Worm (Caenorhabditis elegans) whole organism, mixed stage, embryonic: Measurements from ENCODE around the gene fbxa-94.
A peak's percentile ranks its signal among the peaks of the same experiment; 100 is the strongest.

Experiments
- M03D4.4 ChIP-seq: sonication (generic microtip); optimal IDR thresholded peaks from 2 replicates; lab custom pipeline; 2017; ENCODE audit warnings: mild to moderate bottlenecking, missing genetic modification characterization, missing compliant biosample characterization
- blmp-1 ChIP-seq: fragments of 150-350 bp; optimal IDR thresholded peaks from 2 replicates; lab custom pipeline; 2014; ENCODE audit warnings: missing biosample characterization, missing genetic modification characterization
- ceh-39 ChIP-seq: fragments of 150-350 bp; optimal IDR thresholded peaks from 2 replicates; lab custom pipeline; 2014; ENCODE audit warnings: missing biosample characterization, missing genetic modification characterization
- ceh-83 ChIP-seq: fragments of 200-800 bp; sonication (Bioruptor generic); optimal IDR thresholded peaks from 2 replicates; lab custom pipeline; 2018; ENCODE audit warnings: mild to moderate bottlenecking, missing genetic modification characterization, missing compliant biosample characterization
- ces-1 ChIP-seq: fragments of 150-350 bp; optimal IDR thresholded peaks from 2 replicates; lab custom pipeline; 2014; ENCODE audit warnings: missing biosample characterization, missing genetic modification reagents, missing genetic modification characterization
- cnd-1 ChIP-seq: fragments of 200-800 bp; sonication (Bioruptor generic); optimal IDR thresholded peaks from 2 replicates; lab custom pipeline; 2018; ENCODE audit warnings: mild to moderate bottlenecking, missing genetic modification characterization, missing compliant biosample characterization
- drap-1 ChIP-seq: fragments of 200-800 bp; sonication (Bioruptor generic); optimal IDR thresholded peaks from 3 replicates; lab custom pipeline; 2018; ENCODE audit warnings: mild to moderate bottlenecking, missing genetic modification characterization, missing compliant biosample characterization
- elt-1 ChIP-seq: sonication (generic microtip); optimal IDR thresholded peaks from 2 replicates; lab custom pipeline; 2017; ENCODE audit warnings: missing genetic modification characterization, mild to moderate bottlenecking, missing compliant biosample characterization, antibody characterized with exemption, moderate library complexity, borderline replicate concordance; ENCODE audit not compliant: insufficient read depth
- flh-1 ChIP-seq: fragments of 200-800 bp; sonication (Bioruptor generic); optimal IDR thresholded peaks from 2 replicates; lab custom pipeline; 2018; ENCODE audit warnings: mild to moderate bottlenecking, missing genetic modification characterization, moderate library complexity, missing compliant biosample characterization
- ham-2 ChIP-seq: fragments of 200-800 bp; sonication (Bioruptor generic); optimal IDR thresholded peaks from 2 replicates; lab custom pipeline; 2018; ENCODE audit warnings: mild to moderate bottlenecking, missing genetic modification characterization, missing compliant biosample characterization
- hlh-1 ChIP-seq: fragments of 150-350 bp; optimal IDR thresholded peaks from 2 replicates; lab custom pipeline; 2014; ENCODE audit warnings: missing biosample characterization, missing genetic modification reagents, missing genetic modification characterization
- lin-13 ChIP-seq: fragments of 150-350 bp; optimal IDR thresholded peaks from 2 replicates; lab custom pipeline; 2014; ENCODE audit warnings: missing biosample characterization, missing genetic modification characterization
- lin-32 ChIP-seq: fragments of 200-800 bp; sonication (Bioruptor generic); optimal IDR thresholded peaks from 2 replicates; lab custom pipeline; 2018; ENCODE audit warnings: mild to moderate bottlenecking, missing genetic modification characterization, missing compliant biosample characterization
- lsy-2 ChIP-seq: fragments of 150-350 bp; optimal IDR thresholded peaks from 2 replicates; lab custom pipeline; 2014; ENCODE audit warnings: missing biosample characterization, missing genetic modification characterization
- mep-1 ChIP-seq: fragments of 150-350 bp; optimal IDR thresholded peaks from 2 replicates; lab custom pipeline; 2017; ENCODE audit warnings: missing biosample characterization, missing genetic modification reagents, missing genetic modification characterization, inconsistent platforms
- nhr-12 ChIP-seq: fragments of 150-350 bp; optimal IDR thresholded peaks from 2 replicates; lab custom pipeline; 2014; ENCODE audit warnings: missing biosample characterization, missing genetic modification characterization
- nhr-2 ChIP-seq: fragments of 150-350 bp; optimal IDR thresholded peaks from 2 replicates; lab custom pipeline; 2014; ENCODE audit warnings: missing biosample characterization, missing genetic modification characterization
- nhr-237 ChIP-seq: fragments of 150-350 bp; optimal IDR thresholded peaks from 2 replicates; lab custom pipeline; 2014; ENCODE audit warnings: missing biosample characterization, missing genetic modification characterization
- nhr-28 ChIP-seq: fragments of 150-350 bp; optimal IDR thresholded peaks from 2 replicates; lab custom pipeline; 2014; ENCODE audit warnings: missing biosample characterization, missing genetic modification characterization
- nhr-76 ChIP-seq: sonication (generic microtip); optimal IDR thresholded peaks from 2 replicates; lab custom pipeline; 2017; ENCODE audit warnings: missing biosample characterization, missing genetic modification characterization
- pha-4 ChIP-seq: fragments of 150-350 bp; optimal IDR thresholded peaks from 2 replicates; lab custom pipeline; 2018; ENCODE audit warnings: missing biosample characterization, missing genetic modification reagents, missing genetic modification characterization
- snpc-4 ChIP-seq: fragments of 150-350 bp; optimal IDR thresholded peaks from 2 replicates; lab custom pipeline; 2014; ENCODE audit warnings: missing biosample characterization, missing genetic modification characterization
- sptf-1 ChIP-seq: sonication (generic microtip); optimal IDR thresholded peaks from 2 replicates; lab custom pipeline; 2017; ENCODE audit warnings: mild to moderate bottlenecking, missing genetic modification characterization, moderate library complexity, missing compliant biosample characterization
- tbx-8 ChIP-seq: fragments of 200-800 bp; sonication (Bioruptor generic); optimal IDR thresholded peaks from 2 replicates; lab custom pipeline; 2018; ENCODE audit warnings: mild to moderate bottlenecking, missing genetic modification characterization, moderate library complexity, missing compliant biosample characterization
- unc-120 ChIP-seq: sonication (generic microtip); optimal IDR thresholded peaks from 2 replicates; lab custom pipeline; 2017; ENCODE audit warnings: missing genetic modification characterization, missing compliant biosample characterization; ENCODE audit not compliant: poor library complexity, severe bottlenecking
- unc-39 ChIP-seq: fragments of 150-350 bp; optimal IDR thresholded peaks from 2 replicates; lab custom pipeline; 2014; ENCODE audit warnings: missing biosample characterization, missing genetic modification characterization
- unc-62 ChIP-seq: fragments of 150-350 bp; optimal IDR thresholded peaks from 2 replicates; lab custom pipeline; 2014; ENCODE audit warnings: missing biosample characterization, missing genetic modification reagents, missing genetic modification characterization
- zip-8 ChIP-seq: fragments of 150-350 bp; optimal IDR thresholded peaks from 2 replicates; lab custom pipeline; 2014; ENCODE audit warnings: missing biosample characterization, missing genetic modification characterization
- ztf-11 ChIP-seq: fragments of 150-350 bp; optimal IDR thresholded peaks from 2 replicates; lab custom pipeline; 2014; ENCODE audit warnings: missing biosample characterization, missing genetic modification characterization

Gene fbxa-94

DNA sequence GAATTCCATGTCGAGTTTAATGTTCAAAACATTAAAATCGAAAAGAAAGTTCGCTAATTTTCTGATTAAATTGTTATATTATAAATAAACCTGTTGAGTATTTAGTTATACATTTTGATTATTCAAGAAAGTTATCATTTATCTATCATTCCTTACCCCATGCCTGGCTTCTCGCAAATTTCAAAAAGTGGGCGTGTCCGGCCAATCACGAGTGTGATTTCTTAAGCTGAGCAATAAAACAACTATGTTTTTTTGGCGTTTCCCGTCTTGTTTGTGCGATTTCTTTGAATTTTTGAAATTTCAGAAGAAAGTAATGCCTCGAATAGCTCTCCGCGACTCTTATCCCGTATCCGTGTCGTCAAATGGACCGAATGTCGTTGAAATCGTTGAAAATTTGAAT, at the start of gene fbxa-94:
fbxa-94 (plus strand) TSS at position 301 of the 400 bp plus-strand sequence.
- TF ChIP-seq hlh-1 (tag; lab: Kevin White, UChicago) (no peak), elt-1 (tag; lab: Kevin White, UChicago) (no peak), ces-1 (GFP tag; lab: Kevin White, UChicago) (no peak), mep-1 (tag; lab: Kevin White, UChicago) (no peak), lsy-2 (tag; lab: Kevin White, UChicago) (no peak), M03D4.4 (tag; lab: Kevin White, UChicago) (no peak), lin-32 (GFP tag; lab: Kevin White, UChicago) (no peak)

- no peak for TF ChIP-seq flh-1 (GFP tag; lab: Kevin White, UChicago)
- TF ChIP-seq zip-8 (tag; lab: Kevin White, UChicago), result peak; percentile 74
- TF ChIP-seq ces-1 (GFP tag; lab: Kevin White, UChicago), result no peak
- TF ChIP-seq ztf-11 (tag; lab: Kevin White, UChicago), result no peak
- no peak for TF ChIP-seq lin-13 (tag; lab: Kevin White, UChicago)
- TF ChIP-seq unc-62, result no peak
Observed at ce11 chrV:15529069-15529468, 43.6 kb upstream of the fbxa-94 start, which contains the start of gene srh-276. TSS of gene srh-276 (plus strand) at chrV:15529369.

ce11 chrV:15533096-15533495, 39.6 kb upstream of the fbxa-94 start, which contains the start of gene F21A3.11:
TSS of gene F21A3.11 (minus strand) at chrV:15533212.
- TF ChIP-seq M03D4.4 (tag; lab: Kevin White, UChicago), result no peak
- TF ChIP-seq tbx-8 (GFP tag; lab: Kevin White, UChicago), result no peak
- TF ChIP-seq unc-120 (tag; lab: Kevin White, UChicago), result no peak
- no peak for TF ChIP-seq mep-1 (tag; lab: Kevin White, UChicago)
- no peak for TF ChIP-seq ham-2 (GFP tag; lab: Kevin White, UChicago)
- no peak for TF ChIP-seq flh-1 (GFP tag; lab: Kevin White, UChicago)
- TF ChIP-seq nhr-237 (tag; lab: Kevin White, UChicago), result no peak
- no peak for TF ChIP-seq sptf-1 (tag; lab: Kevin White, UChicago)
- no peak for TF ChIP-seq unc-39 (tag; lab: Kevin White, UChicago)
- TF ChIP-seq lin-32 (GFP tag; lab: Kevin White, UChicago), result no peak
- TF ChIP-seq ceh-83 (GFP tag; lab: Kevin White, UChicago), result no peak
- no peak for TF ChIP-seq ces-1 (GFP tag; lab: Kevin White, UChicago)
- TF ChIP-seq nhr-28 (tag; lab: Kevin White, UChicago), result no peak
- TF ChIP-seq drap-1 (GFP tag; lab: Kevin White, UChicago), result no peak
- no peak for TF ChIP-seq ztf-11 (tag; lab: Kevin White, UChicago)

DNA sequence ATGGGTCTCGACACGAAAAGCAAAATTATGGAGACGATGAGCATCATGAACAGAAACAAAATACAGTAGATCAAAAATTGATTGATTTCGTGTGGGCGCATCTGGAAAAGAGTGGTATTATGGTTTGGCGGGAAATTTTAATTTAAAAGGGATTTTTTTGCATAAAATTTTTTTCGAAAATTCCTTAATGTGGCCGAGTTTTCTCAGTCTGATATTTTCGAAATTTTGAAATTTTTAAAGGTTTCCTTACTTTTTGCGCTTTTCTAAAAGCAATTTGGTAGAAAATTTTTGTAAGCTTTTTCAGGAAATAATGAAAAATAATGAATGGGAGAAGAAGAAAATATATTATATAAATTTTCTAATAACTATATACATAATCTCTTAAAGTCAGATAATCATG, 38.8 kb upstream of the fbxa-94 start, which contains the start of gene F21A3.2:
F21A3.2 (minus strand) TSS at position 101 of the 400 bp plus-strand sequence.
- TF ChIP-seq nhr-2 (tag; lab: Kevin White, UChicago), result no peak
- TF ChIP-seq lsy-2 (tag; lab: Kevin White, UChicago), result no peak
- no peak for TF ChIP-seq drap-1 (GFP tag; lab: Kevin White, UChicago)
- TF ChIP-seq blmp-1, result no peak
- no peak for TF ChIP-seq pha-4 (tag; lab: Kevin White, UChicago)
- no peak for TF ChIP-seq ceh-83 (GFP tag; lab: Kevin White, UChicago)
- no peak for TF ChIP-seq ham-2 (GFP tag; lab: Kevin White, UChicago)
- TF ChIP-seq cnd-1, result no peak
- no peak for TF ChIP-seq lin-32 (GFP tag; lab: Kevin White, UChicago)
- TF ChIP-seq M03D4.4 (tag; lab: Kevin White, UChicago), result no peak
- TF ChIP-seq snpc-4 (tag; lab: Kevin White, UChicago), result no peak
- TF ChIP-seq nhr-237 (tag; lab: Kevin White, UChicago), result no peak
- TF ChIP-seq ceh-39 (tag; lab: Kevin White, UChicago), result no peak
- no peak for TF ChIP-seq unc-62
- TF ChIP-seq unc-120 (tag; lab: Kevin White, UChicago), result no peak
- no peak for TF ChIP-seq ces-1 (GFP tag; lab: Kevin White, UChicago)
- no peak for TF ChIP-seq unc-39 (tag; lab: Kevin White, UChicago)
- TF ChIP-seq nhr-28 (tag; lab: Kevin White, UChicago), result no peak
- no peak for TF ChIP-seq nhr-12 (tag; lab: Kevin White, UChicago)

ce11 chrV:15536320-15536719, 36.4 kb upstream of the fbxa-94 start, which contains the start of gene F21A3.4:
TSS of gene F21A3.4 (plus strand) at chrV:15536620.
- TF ChIP-seq lsy-2 (tag; lab: Kevin White, UChicago) (no peak), pha-4 (tag; lab: Kevin White, UChicago) (no peak), nhr-76 (no peak), unc-62 (no peak), nhr-12 (tag; lab: Kevin White, UChicago) (no peak)
